Fruit fly (Drosophila melanogaster) whole organism, embryonic: ENCODE data around the gene CG43131.

ENCODE experiments used
- Ada2b ChIP-seq: fragments of 200-800 bp; sonication (Bioruptor generic); IDR thresholded peaks from 2 replicates; pipeline ENCODE4 v1.3.6; 2022; ENCODE audit warnings: missing biosample characterization, missing genetic modification characterization
- Adf1 ChIP-seq: fragments of 200-800 bp; sonication (Bioruptor generic); IDR thresholded peaks from 2 replicates; pipeline ENCODE4 v1.3.6; 2022; ENCODE audit warnings: missing biosample characterization, missing genetic modification characterization
- C15 ChIP-seq: fragments of 200-800 bp; sonication (Bioruptor generic); IDR thresholded peaks from 3 replicates; pipeline ENCODE4 v1.3.6; 2022; ENCODE audit warnings: missing biosample characterization, missing genetic modification characterization
- CG10543 ChIP-seq: fragments of 200-800 bp; sonication (Bioruptor generic); optimal IDR thresholded peaks from 3 replicates; lab custom pipeline; 2017; ENCODE audit warnings: missing biosample characterization, mild to moderate bottlenecking, missing genetic modification characterization, moderate library complexity
- CG13894 ChIP-seq: fragments of 200-800 bp; sonication (Bioruptor generic); optimal IDR thresholded peaks from 3 replicates; lab custom pipeline; 2018; ENCODE audit warnings: missing biosample characterization, mild to moderate bottlenecking, missing genetic modification characterization, moderate library complexity
- CG15479 ChIP-seq: fragments of 200-800 bp; sonication (Bioruptor generic); optimal IDR thresholded peaks from 3 replicates; lab custom pipeline; 2019; ENCODE audit warnings: missing biosample characterization, mild to moderate bottlenecking, missing genetic modification characterization, moderate library complexity
- CG1603 ChIP-seq: fragments of 200-800 bp; sonication (Bioruptor generic); optimal IDR thresholded peaks from 2 replicates; lab custom pipeline; 2019; ENCODE audit warnings: missing biosample characterization, mild to moderate bottlenecking, missing genetic modification characterization, moderate library complexity
- CG18011 ChIP-seq: fragments of 200-800 bp; sonication (Bioruptor generic); optimal IDR thresholded peaks from 2 replicates; lab custom pipeline; 2017; ENCODE audit warnings: missing biosample characterization, missing genetic modification characterization, mild to moderate bottlenecking, moderate library complexity, missing genotype
- CG18599 ChIP-seq: fragments of 200-800 bp; sonication (Bioruptor generic); optimal IDR thresholded peaks from 3 replicates; lab custom pipeline; 2017; ENCODE audit warnings: missing biosample characterization, missing genetic modification characterization, mild to moderate bottlenecking, moderate library complexity, missing genetic modification reagents
- CG18619 ChIP-seq: fragments of 200-800 bp; sonication (Bioruptor generic); optimal IDR thresholded peaks from 3 replicates; lab custom pipeline; 2017; ENCODE audit warnings: missing biosample characterization, mild to moderate bottlenecking, missing genetic modification characterization
- CG2199 ChIP-seq: fragments of 200-800 bp; sonication (Bioruptor generic); IDR thresholded peaks from 3 replicates; pipeline ENCODE4 v1.3.6; 2022; ENCODE audit warnings: missing biosample characterization, missing genetic modification characterization
- CG2712 ChIP-seq: fragments of 200-800 bp; optimal IDR thresholded peaks from 3 replicates; lab custom pipeline; 2019; ENCODE audit warnings: missing biosample characterization, mild to moderate bottlenecking, missing genetic modification characterization, moderate library complexity
- CG3065 ChIP-seq: fragments of 200-800 bp; sonication (Bioruptor generic); optimal IDR thresholded peaks from 2 replicates; lab custom pipeline; 2016; ENCODE audit warnings: missing biosample characterization, missing genetic modification characterization
- CG3281 ChIP-seq: fragments of 200-800 bp; sonication (Bioruptor generic); optimal IDR thresholded peaks from 3 replicates; lab custom pipeline; 2017; ENCODE audit warnings: missing biosample characterization, mild to moderate bottlenecking, missing genetic modification characterization
- CG34376 ChIP-seq: fragments of 200-800 bp; sonication (Bioruptor generic); optimal IDR thresholded peaks from 2 replicates; lab custom pipeline; 2018; ENCODE audit warnings: missing biosample characterization, mild to moderate bottlenecking, missing genetic modification characterization
- CG5180 ChIP-seq: fragments of 200-800 bp; sonication (Bioruptor generic); optimal IDR thresholded peaks from 3 replicates; lab custom pipeline; 2017; ENCODE audit warnings: missing biosample characterization, missing genetic modification characterization, mild to moderate bottlenecking, moderate library complexity, missing genetic modification reagents
- CG6175 ChIP-seq: fragments of 200-800 bp; sonication (Bioruptor generic); IDR thresholded peaks from 3 replicates; pipeline ENCODE4 v1.3.6; 2022; ENCODE audit warnings: missing biosample characterization, missing genetic modification characterization
- CG7372 ChIP-seq: fragments of 200-800 bp; sonication (Bioruptor generic); IDR thresholded peaks from 2 replicates; pipeline ENCODE4 v1.3.6; 2022; ENCODE audit warnings: missing biosample characterization, missing genetic modification characterization
- CG7556 ChIP-seq: fragments of 200-800 bp; sonication (Bioruptor generic); optimal IDR thresholded peaks from 2 replicates; lab custom pipeline; 2017; ENCODE audit warnings: missing biosample characterization, mild to moderate bottlenecking, missing genetic modification characterization
- CHES-1-like ChIP-seq: fragments of 200-800 bp; sonication (Bioruptor generic); optimal IDR thresholded peaks from 2 replicates; lab custom pipeline; 2016; ENCODE audit warnings: missing biosample characterization, missing genetic modification characterization
- HLH54F ChIP-seq: fragments of 200-800 bp; sonication (Bioruptor generic); optimal IDR thresholded peaks from 3 replicates; lab custom pipeline; 2016; ENCODE audit warnings: missing biosample characterization, missing genetic modification characterization
- Hr39 ChIP-seq: fragments of >200 bp; optimal IDR thresholded peaks from 2 replicates; lab custom pipeline; 2017
- MBD-R2 ChIP-seq: fragments of 200-800 bp; sonication (Bioruptor generic); IDR thresholded peaks from 2 replicates; pipeline ENCODE4 v1.3.6; 2022; ENCODE audit warnings: missing biosample characterization, missing genetic modification characterization
- Med ChIP-seq: fragments of 200-800 bp; sonication (Bioruptor generic); peaks from one replicate; lab custom pipeline; 2016; ENCODE audit warnings: missing biosample characterization, missing genetic modification characterization, mild to moderate bottlenecking, inconsistent platforms, moderate library complexity
- Meics ChIP-seq: fragments of 200-800 bp; sonication (Bioruptor generic); optimal IDR thresholded peaks from 2 replicates; lab custom pipeline; 2017; ENCODE audit warnings: missing biosample characterization, mild to moderate bottlenecking, missing genetic modification characterization
- Ssrp ChIP-seq: fragments of 200-800 bp; sonication (Bioruptor generic); optimal IDR thresholded peaks from 2 replicates; lab custom pipeline; 2018; ENCODE audit warnings: missing biosample characterization, mild to moderate bottlenecking, missing genetic modification characterization, moderate library complexity
- abd-A ChIP-seq: fragments of 200-800 bp; sonication (Bioruptor generic); optimal IDR thresholded peaks from 3 replicates; lab custom pipeline; 2019; ENCODE audit warnings: missing biosample characterization, mild to moderate bottlenecking, missing genetic modification characterization, moderate library complexity
- bsh ChIP-seq, 2 experiments: fragments of 200-800 bp; sonication (Bioruptor generic); optimal IDR thresholded peaks; 2 replicates each; lab custom pipeline; 2017 to 2018; ENCODE audit warnings: mild to moderate bottlenecking in 2 of 2, missing biosample characterization in 2 of 2, missing genetic modification characterization in 2 of 2, moderate library complexity in 1 of 2
- chm ChIP-seq: fragments of 200-800 bp; sonication (Bioruptor generic); IDR thresholded peaks from 2 replicates; pipeline ENCODE4 v1.3.6; 2022; ENCODE audit warnings: missing biosample characterization, missing genetic modification characterization
- ci ChIP-seq: fragments of 200-800 bp; sonication (Bioruptor generic); IDR thresholded peaks from 3 replicates; pipeline ENCODE4 v1.3.6; 2022; ENCODE audit warnings: missing biosample characterization, missing genetic modification characterization
- crol ChIP-seq: fragments of 200-800 bp; sonication (Bioruptor generic); IDR thresholded peaks from 2 replicates; pipeline ENCODE4 v1.3.6; 2022; ENCODE audit warnings: missing biosample characterization, missing genetic modification characterization
- dmrt99B ChIP-seq: fragments of 200-800 bp; sonication (Bioruptor generic); optimal IDR thresholded peaks from 2 replicates; lab custom pipeline; 2018; ENCODE audit warnings: missing biosample characterization, mild to moderate bottlenecking, missing genetic modification characterization, moderate library complexity
- ftz-f1 ChIP-seq: fragments of 200-800 bp; sonication (Bioruptor generic); optimal IDR thresholded peaks from 2 replicates; lab custom pipeline; 2016; ENCODE audit warnings: missing biosample characterization, missing genetic modification characterization
- hkb ChIP-seq, 2 experiments: fragments of 200-800 bp in 1 of 2; fragments of >200 bp in 1 of 2; sonication (Bioruptor generic) in 1 of 2; IDR thresholded peaks in 1 of 2; optimal IDR thresholded peaks in 1 of 2; 2 replicates each; pipeline versions ENCODE4 v1.3.6 to Lab custom; 2017 to 2022; ENCODE audit warnings: missing biosample characterization in 1 of 2, missing genetic modification characterization in 1 of 2
- kni ChIP-seq: fragments of 200-800 bp; sonication (Bioruptor generic); optimal IDR thresholded peaks from 3 replicates; lab custom pipeline; 2017; ENCODE audit warnings: mild to moderate bottlenecking, missing biosample characterization, missing genetic modification reagents, missing genetic modification characterization
- mirr ChIP-seq: fragments of 200-800 bp; sonication (Bioruptor generic); optimal IDR thresholded peaks from 3 replicates; lab custom pipeline; 2018; ENCODE audit warnings: missing biosample characterization, mild to moderate bottlenecking, missing genetic modification characterization
- oc ChIP-seq: fragments of 200-800 bp; sonication (Bioruptor generic); optimal IDR thresholded peaks from 2 replicates; lab custom pipeline; 2018; ENCODE audit warnings: missing biosample characterization, mild to moderate bottlenecking, missing genetic modification characterization, moderate library complexity
- pan ChIP-seq, 4 experiments: fragments of >200 bp in 3 of 4; fragments of 200-800 bp in 1 of 4; sonication (Bioruptor generic) in 1 of 4; optimal IDR thresholded peaks in 3 of 4; IDR thresholded peaks in 1 of 4; 2 replicates each; pipeline versions ENCODE4 v1.3.6 to Lab custom; 2017 to 2022; ENCODE audit warnings: missing biosample characterization in 2 of 4, missing genetic modification characterization in 2 of 4, mixed read lengths in 1 of 4
- peb ChIP-seq: fragments of 200-800 bp; sonication (Bioruptor generic); IDR thresholded peaks from 2 replicates; pipeline ENCODE4 v1.3.6; 2022; ENCODE audit warnings: missing biosample characterization, missing genetic modification characterization
- prd ChIP-seq, 3 experiments: fragments of >200 bp in 2 of 3; fragments of 200-800 bp in 1 of 3; sonication (Bioruptor generic) in 1 of 3; optimal IDR thresholded peaks in 2 of 3; IDR thresholded peaks in 1 of 3; 2 replicates in 2 of 3; 3 replicates in 1 of 3; pipeline versions ENCODE4 v1.3.6 to Lab custom; 2017 to 2022; ENCODE audit warnings: missing biosample characterization in 1 of 3, missing genetic modification characterization in 1 of 3
- salm ChIP-seq: fragments of 200-800 bp; sonication (Bioruptor generic); optimal IDR thresholded peaks from 2 replicates; lab custom pipeline; 2018; ENCODE audit warnings: missing biosample characterization, mild to moderate bottlenecking, missing genetic modification characterization
- sd ChIP-seq: fragments of 200-800 bp; sonication (Bioruptor generic); optimal IDR thresholded peaks from 3 replicates; lab custom pipeline; 2018; ENCODE audit warnings: missing biosample characterization, mild to moderate bottlenecking, missing genetic modification characterization, moderate library complexity
- so ChIP-seq: fragments of 200-800 bp; sonication (Bioruptor generic); IDR thresholded peaks from 3 replicates; pipeline ENCODE4 v1.3.6; 2022; ENCODE audit warnings: missing biosample characterization, missing genetic modification characterization
- sqz ChIP-seq: fragments of 200-800 bp; sonication (Bioruptor generic); optimal IDR thresholded peaks from 3 replicates; lab custom pipeline; 2018; ENCODE audit warnings: missing biosample characterization, mild to moderate bottlenecking, missing genetic modification characterization
- sug ChIP-seq: fragments of 200-800 bp; optimal IDR thresholded peaks from 2 replicates; lab custom pipeline; 2019; ENCODE audit warnings: missing biosample characterization, mild to moderate bottlenecking, missing genetic modification characterization, moderate library complexity
- tna ChIP-seq: fragments of 200-800 bp; sonication (Bioruptor generic); IDR thresholded peaks from 2 replicates; pipeline ENCODE4 v1.3.6; 2022; ENCODE audit warnings: missing biosample characterization, missing genetic modification characterization; ENCODE audit not compliant: partially characterized antibody
- wor ChIP-seq: fragments of 200-800 bp; sonication (Bioruptor generic); IDR thresholded peaks from 2 replicates; pipeline ENCODE4 v1.3.6; 2022; ENCODE audit warnings: missing biosample characterization, missing genetic modification characterization
- zfh1 ChIP-seq: fragments of 200-800 bp; sonication (Bioruptor generic); IDR thresholded peaks from 3 replicates; pipeline ENCODE4 v1.3.6; 2022; ENCODE audit warnings: missing biosample characterization, missing genetic modification characterization

CG43131 gene

dm6 chr3R:5081671-5082070 is 27.3 kb downstream of the CG43131 start (continued):
- TF ChIP-seq pan (optimal IDR thresholded peaks at IDR 0.05; lab: Kevin White, UChicago) (no peak), pan (GFP tag; optimal IDR thresholded peaks at IDR 0.05 in 1 of 2, IDR thresholded peaks at IDR 0.05 in 1 of 2) (peak in 1 of 2 experiments; percentile 6), CG1603 (tag; lab: Kevin White, UChicago) (no peak), peb (GFP tag; lab: Robert Waterston, UW) (0 out of 2 replicates have a peak, but pooled peaks have one; percentile 18), CG7372 (peak; percentile 58), CG34376 (GFP tag; lab: Kevin White, UChicago) (peak; percentile 60), sug (peak; percentile 74), Ssrp (tag; lab: Kevin White, UChicago) (no peak), crol (GFP tag; lab: Robert Waterston, UW) (peak; percentile 81), mirr (GFP tag; lab: Kevin White, UChicago) (no peak), CG5180 (GFP tag; lab: Kevin White, UChicago) (no peak), CG18011 (GFP tag; lab: Kevin White, UChicago) (no peak), CG2199 (0 out of 3 replicates have a peak, but pooled peaks have one; percentile 56), Ada2b (no peak), CG10543 (peak; percentile 75), ci (GFP tag; lab: Robert Waterston, UW) (no peak), chm (peak; percentile 19; the same call in 1 of the 2 replicates), C15 (GFP tag; lab: Robert Waterston, UW) (no peak), sd (tag; lab: Kevin White, UChicago) (peak; percentile 48), prd (optimal IDR thresholded peaks at IDR 0.05; lab: Kevin White, UChicago) (no peak), prd (GFP tag; IDR thresholded peaks at IDR 0.05; lab: Robert Waterston, UW) (0 out of 3 replicates have a peak, but pooled peaks have one; percentile 23), CG15479 (GFP tag; lab: Kevin White, UChicago) (no peak), HLH54F (GFP tag; lab: Kevin White, UChicago) (no peak), CG3281 (GFP tag; lab: Kevin White, UChicago) (no peak), hkb (optimal IDR thresholded peaks at IDR 0.05; lab: Kevin White, UChicago) (no peak), hkb (GFP tag; IDR thresholded peaks at IDR 0.05; lab: Robert Waterston, UW) (no peak), CHES-1-like (GFP tag; lab: Kevin White, UChicago) (no peak), oc (tag; lab: Kevin White, UChicago) (peak; percentile 7)
- TF ChIP-seq, all 482 proteins: peak for 30

DNA sequence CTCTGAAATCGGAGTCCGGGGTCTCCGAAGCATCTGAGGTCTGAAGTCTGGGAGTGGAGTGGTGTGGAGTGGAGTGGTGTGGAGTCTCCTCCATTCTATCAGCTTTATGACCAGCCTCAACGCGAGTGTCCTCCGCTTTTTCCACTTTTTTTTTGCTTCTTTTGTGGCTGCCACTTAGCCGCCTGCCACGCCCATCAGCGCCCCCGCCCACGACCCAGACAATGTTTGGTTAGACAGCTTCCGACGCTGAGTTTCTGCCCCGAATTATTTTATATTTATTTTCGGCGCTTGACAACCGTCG is 28.5 kb downstream of the CG43131 start:
- TF ChIP-seq bsh (GFP tag; optimal IDR thresholded peaks at IDR 0.05; lab: Kevin White, UChicago), result no peak
- no peak for TF ChIP-seq MBD-R2
- peak; percentile 14; the same call in 1 of the 2 replicates for TF ChIP-seq Adf1 (GFP tag; lab: Robert Waterston, UW)
- TF ChIP-seq Med (GFP tag; lab: Kevin White, UChicago), result peak; percentile 72
- peak; percentile 33 for TF ChIP-seq CG18599 (GFP tag; lab: Kevin White, UChicago)
- no peak for TF ChIP-seq abd-A (tag; lab: Kevin White, UChicago)
- peak; percentile 83 for TF ChIP-seq CG6175 (GFP tag; lab: Robert Waterston, UW)
- TF ChIP-seq CG13894 (tag; lab: Kevin White, UChicago), result peak; percentile 27
- no peak for TF ChIP-seq CG7556 (GFP tag; lab: Kevin White, UChicago)
- 0 out of 2 replicates have a peak, but pooled peaks have one; percentile 19 for TF ChIP-seq tna (GFP tag; lab: Robert Waterston, UW)
- TF ChIP-seq CG2712 (tag; lab: Kevin White, UChicago), result no peak
- peak; percentile 37; the same call in 1 of the 3 replicates for TF ChIP-seq so (GFP tag; lab: Robert Waterston, UW)
- TF ChIP-seq dmrt99B (tag; lab: Kevin White, UChicago), result no peak
- no peak for TF ChIP-seq Meics
- no peak for TF ChIP-seq Hr39 (lab: Kevin White, UChicago)
- TF ChIP-seq salm (tag; lab: Kevin White, UChicago), result no peak
- TF ChIP-seq CG3065 (GFP tag; lab: Kevin White, UChicago), result peak; percentile 55
- TF ChIP-seq CG18619 (GFP tag; lab: Kevin White, UChicago), result peak; percentile 6
- no peak for TF ChIP-seq wor
- no peak for TF ChIP-seq ftz-f1 (GFP tag; lab: Kevin White, UChicago)
- TF ChIP-seq zfh1, result 0 out of 3 replicates have a peak, but pooled peaks have one; percentile 8
- peak; percentile 66 for TF ChIP-seq kni (GFP tag; lab: Kevin White, UChicago)
- peak; percentile 64 for TF ChIP-seq sqz
